Worm (Caenorhabditis elegans): ENCODE measurements around the gene pals-21.

DNA sequence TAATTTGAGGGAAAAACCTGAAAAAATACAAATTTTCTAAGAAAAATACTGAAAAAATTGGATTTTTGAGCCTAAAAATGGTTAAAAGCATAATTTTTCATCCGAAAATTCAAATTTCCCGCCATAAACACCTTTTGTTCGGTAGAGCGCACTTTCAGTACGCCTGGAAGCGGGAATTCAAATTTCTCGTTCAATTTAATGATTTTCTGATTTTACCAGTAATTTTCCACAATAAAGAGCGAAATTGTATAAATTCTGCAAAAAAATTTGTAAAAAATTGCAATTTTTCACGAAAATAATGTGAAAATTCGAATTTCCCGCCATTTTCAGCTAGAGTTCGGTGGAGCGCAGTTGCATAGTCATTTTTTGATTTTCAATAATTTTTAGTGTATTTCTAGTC lies 48.0 kb upstream of the pals-21 start:
- TF ChIP-seq him-1 (tag; optimal IDR thresholded peaks at IDR 0.05) (no peak), dao-5 (tag; optimal IDR thresholded peaks at IDR 0.05) (no peak), W03F9.2 (tag; optimal IDR thresholded peaks at IDR 0.05) (no peak)
